Fruit fly (Drosophila melanogaster) whole organism, embryonic: Measurements from ENCODE around the gene isoQC.

Experiments used
- B-H2 ChIP-seq: fragments of 200-800 bp; sonication (Bioruptor generic); optimal IDR thresholded peaks from 2 replicates; lab custom pipeline; 2018; ENCODE audit warnings: missing biosample characterization, mild to moderate bottlenecking, missing genetic modification characterization
- BtbVII ChIP-seq: fragments of 200-800 bp; sonication (Bioruptor generic); optimal IDR thresholded peaks from 3 replicates; lab custom pipeline; 2017; ENCODE audit warnings: missing biosample characterization, mild to moderate bottlenecking, missing genetic modification characterization
- CG10209 ChIP-seq: fragments of 200-800 bp; sonication (Bioruptor generic); optimal IDR thresholded peaks from 3 replicates; lab custom pipeline; 2017; ENCODE audit warnings: missing biosample characterization, mild to moderate bottlenecking, missing genetic modification characterization, missing genetic modification reagents
- CG10543 ChIP-seq: fragments of 200-800 bp; sonication (Bioruptor generic); optimal IDR thresholded peaks from 3 replicates; lab custom pipeline; 2017; ENCODE audit warnings: missing biosample characterization, mild to moderate bottlenecking, missing genetic modification characterization, moderate library complexity
- CG12071 ChIP-seq: fragments of 200-800 bp; sonication (Bioruptor generic); optimal IDR thresholded peaks from 3 replicates; lab custom pipeline; 2018; ENCODE audit warnings: missing biosample characterization, mild to moderate bottlenecking, missing genetic modification characterization
- CG12299 ChIP-seq: fragments of 200-800 bp; sonication (Bioruptor generic); optimal IDR thresholded peaks from 2 replicates; lab custom pipeline; 2018; ENCODE audit warnings: missing biosample characterization, mild to moderate bottlenecking, missing genetic modification characterization
- CG12659 ChIP-seq: fragments of 200-800 bp; sonication (Bioruptor generic); optimal IDR thresholded peaks from 3 replicates; lab custom pipeline; 2017; ENCODE audit warnings: mild to moderate bottlenecking, missing biosample characterization, missing genetic modification reagents, missing genetic modification characterization
- CG12769 ChIP-seq: fragments of 200-800 bp; sonication (Bioruptor generic); optimal IDR thresholded peaks from 2 replicates; lab custom pipeline; 2019; ENCODE audit warnings: missing biosample characterization, mild to moderate bottlenecking, missing genetic modification characterization, moderate library complexity
- CG13424 ChIP-seq: fragments of 200-800 bp; sonication (Bioruptor generic); optimal IDR thresholded peaks from 2 replicates; lab custom pipeline; 2019; ENCODE audit warnings: missing biosample characterization, mild to moderate bottlenecking, missing genetic modification characterization, moderate library complexity
- CG13894 ChIP-seq: fragments of 200-800 bp; sonication (Bioruptor generic); optimal IDR thresholded peaks from 3 replicates; lab custom pipeline; 2018; ENCODE audit warnings: missing biosample characterization, mild to moderate bottlenecking, missing genetic modification characterization, moderate library complexity
- CG15073 ChIP-seq: fragments of 200-800 bp; sonication (Bioruptor generic); optimal IDR thresholded peaks from 2 replicates; lab custom pipeline; 2016; ENCODE audit warnings: missing biosample characterization, missing genetic modification characterization
- CG1792 ChIP-seq: fragments of 200-800 bp; sonication (Bioruptor generic); optimal IDR thresholded peaks from 2 replicates; lab custom pipeline; 2016; ENCODE audit warnings: missing biosample characterization, missing genetic modification characterization
- CG31365 ChIP-seq: fragments of 200-800 bp; sonication (Bioruptor generic); optimal IDR thresholded peaks from 2 replicates; lab custom pipeline; 2018; ENCODE audit warnings: missing biosample characterization, mild to moderate bottlenecking, missing genetic modification characterization
- CG31388 ChIP-seq: fragments of 200-800 bp; sonication (Bioruptor generic); optimal IDR thresholded peaks from 2 replicates; lab custom pipeline; 2016; ENCODE audit warnings: missing biosample characterization, missing genetic modification characterization
- CG33557 ChIP-seq: fragments of 200-800 bp; sonication (Bioruptor generic); optimal IDR thresholded peaks from 2 replicates; lab custom pipeline; 2019; ENCODE audit warnings: missing biosample characterization, mild to moderate bottlenecking, missing genetic modification characterization, moderate library complexity
- CG4328 ChIP-seq: fragments of 200-800 bp; sonication (Bioruptor generic); optimal IDR thresholded peaks from 3 replicates; lab custom pipeline; 2017; ENCODE audit warnings: missing biosample characterization, missing genetic modification reagents, missing genetic modification characterization
- CG4404 ChIP-seq: fragments of 200-800 bp; sonication (Bioruptor generic); IDR thresholded peaks from 2 replicates; pipeline ENCODE4 v1.3.6; 2022; ENCODE audit warnings: missing biosample characterization, missing genetic modification characterization
- CG4707 ChIP-seq: fragments of 200-800 bp; sonication (Bioruptor generic); optimal IDR thresholded peaks from 2 replicates; lab custom pipeline; 2018; ENCODE audit warnings: missing biosample characterization, mild to moderate bottlenecking, missing genetic modification characterization, moderate library complexity
- CG5953 ChIP-seq: fragments of 200-800 bp; sonication (Bioruptor generic); IDR thresholded peaks from 2 replicates; pipeline ENCODE4 v1.3.6; 2022; ENCODE audit warnings: missing biosample characterization, missing genetic modification characterization
- CG7987 ChIP-seq: fragments of 200-800 bp; sonication (Bioruptor generic); optimal IDR thresholded peaks from 2 replicates; lab custom pipeline; 2018; ENCODE audit warnings: missing biosample characterization, mild to moderate bottlenecking, missing genetic modification characterization, moderate library complexity
- CG8290 ChIP-seq, 3 experiments: fragments of 200-800 bp; sonication (Bioruptor generic); optimal IDR thresholded peaks; 2 replicates each; lab custom pipeline; 2016 to 2019; ENCODE audit warnings: missing biosample characterization in 3 of 3, missing genetic modification characterization in 3 of 3, mild to moderate bottlenecking in 2 of 3, moderate library complexity in 1 of 3
- Camta ChIP-seq: fragments of 200-800 bp; sonication (Bioruptor generic); optimal IDR thresholded peaks from 2 replicates; lab custom pipeline; 2016; ENCODE audit warnings: missing biosample characterization, missing genetic modification characterization
- D ChIP-seq, 2 experiments: fragments of 200-800 bp in 1 of 2; fragments of >200 bp in 1 of 2; sonication (Bioruptor generic) in 1 of 2; optimal IDR thresholded peaks; 2 replicates in 1 of 2; 3 replicates in 1 of 2; lab custom pipeline; 2017; ENCODE audit warnings: mild to moderate bottlenecking in 1 of 2, missing biosample characterization in 1 of 2, missing genetic modification characterization in 1 of 2, missing genetic modification reagents in 1 of 2
- ERR ChIP-seq: fragments of 200-800 bp; sonication (Bioruptor generic); optimal IDR thresholded peaks from 2 replicates; lab custom pipeline; 2016; ENCODE audit warnings: missing biosample characterization, missing genetic modification characterization
- Fer2 ChIP-seq: fragments of 200-800 bp; sonication (Bioruptor generic); optimal IDR thresholded peaks from 2 replicates; lab custom pipeline; 2018; ENCODE audit warnings: missing biosample characterization, mild to moderate bottlenecking, missing genetic modification characterization, moderate library complexity
- Hmr ChIP-seq: fragments of 200-800 bp; sonication (Bioruptor generic); optimal IDR thresholded peaks from 3 replicates; lab custom pipeline; 2017; ENCODE audit warnings: mild to moderate bottlenecking, missing biosample characterization, missing genetic modification reagents, missing genetic modification characterization
- Hr3 ChIP-seq: fragments of 200-800 bp; sonication (Bioruptor generic); optimal IDR thresholded peaks from 3 replicates; lab custom pipeline; 2016; ENCODE audit warnings: missing biosample characterization, missing genetic modification characterization
- Meics ChIP-seq: fragments of 200-800 bp; sonication (Bioruptor generic); optimal IDR thresholded peaks from 2 replicates; lab custom pipeline; 2017; ENCODE audit warnings: missing biosample characterization, mild to moderate bottlenecking, missing genetic modification characterization
- PHDP ChIP-seq: fragments of 200-800 bp; sonication (Bioruptor generic); optimal IDR thresholded peaks from 3 replicates; lab custom pipeline; 2018; ENCODE audit warnings: missing biosample characterization, mild to moderate bottlenecking, missing genetic modification characterization, moderate library complexity
- Stat92E ChIP-seq, 3 experiments: fragments of >200 bp in 2 of 3; fragments of 200-800 bp in 1 of 3; sonication (Bioruptor generic) in 1 of 3; optimal IDR thresholded peaks; 2 replicates each; lab custom pipeline; 2017 to 2019; ENCODE audit warnings: missing biosample characterization in 3 of 3, missing genetic modification characterization in 3 of 3, mild to moderate bottlenecking in 1 of 3, moderate library complexity in 1 of 3
- ab ChIP-seq: fragments of 200-800 bp; sonication (Bioruptor generic); optimal IDR thresholded peaks from 2 replicates; lab custom pipeline; 2016; ENCODE audit warnings: missing biosample characterization, missing genetic modification characterization
- abd-A ChIP-seq: fragments of 200-800 bp; sonication (Bioruptor generic); optimal IDR thresholded peaks from 3 replicates; lab custom pipeline; 2019; ENCODE audit warnings: missing biosample characterization, mild to moderate bottlenecking, missing genetic modification characterization, moderate library complexity
- ac ChIP-seq: fragments of 200-800 bp; sonication (Bioruptor generic); optimal IDR thresholded peaks from 3 replicates; lab custom pipeline; 2017; ENCODE audit warnings: missing biosample characterization, mild to moderate bottlenecking, missing genetic modification characterization
- ato ChIP-seq: fragments of 200-800 bp; sonication (Bioruptor generic); IDR thresholded peaks from 2 replicates; pipeline ENCODE4 v1.3.6; 2022; ENCODE audit warnings: missing biosample characterization, missing genetic modification characterization; ENCODE audit not compliant: partially characterized antibody
- croc ChIP-seq: fragments of 200-800 bp; sonication (Bioruptor generic); conservative IDR thresholded peaks from 3 replicates; pipeline ENCODE4 v1.3.6; 2022; ENCODE audit warnings: missing biosample characterization, missing genetic modification characterization
- dysf ChIP-seq: fragments of 200-800 bp; sonication (Bioruptor generic); IDR thresholded peaks from 3 replicates; pipeline ENCODE4 v1.3.6; 2022; ENCODE audit warnings: missing biosample characterization, missing genetic modification characterization
- fd3F ChIP-seq: fragments of 200-800 bp; sonication (Bioruptor generic); optimal IDR thresholded peaks from 2 replicates; lab custom pipeline; 2018; ENCODE audit warnings: missing biosample characterization, mild to moderate bottlenecking, missing genetic modification characterization, moderate library complexity
- gem ChIP-seq: fragments of 200-800 bp; sonication (Bioruptor generic); optimal IDR thresholded peaks from 2 replicates; lab custom pipeline; 2019; ENCODE audit warnings: missing biosample characterization, mild to moderate bottlenecking, missing genetic modification characterization, moderate library complexity
- her ChIP-seq: fragments of 200-800 bp; sonication (Bioruptor generic); optimal IDR thresholded peaks from 2 replicates; lab custom pipeline; 2016; ENCODE audit warnings: missing biosample characterization, missing genetic modification characterization
- insv ChIP-seq, 2 experiments: fragments of 200-800 bp; sonication (Bioruptor generic); optimal IDR thresholded peaks; 3 replicates each; lab custom pipeline; 2016 to 2018; ENCODE audit warnings: missing biosample characterization in 2 of 2, missing genetic modification characterization in 2 of 2
- jumu ChIP-seq: fragments of 200-800 bp; sonication (Bioruptor generic); optimal IDR thresholded peaks from 3 replicates; lab custom pipeline; 2016; ENCODE audit warnings: missing biosample characterization, missing genetic modification characterization
- lab ChIP-seq: fragments of 200-800 bp; sonication (Bioruptor generic); optimal IDR thresholded peaks from 3 replicates; lab custom pipeline; 2017; ENCODE audit warnings: missing biosample characterization, missing genetic modification characterization, mild to moderate bottlenecking, moderate library complexity, missing genetic modification reagents
- schlank ChIP-seq: fragments of 200-800 bp; sonication (Bioruptor generic); optimal IDR thresholded peaks from 2 replicates; lab custom pipeline; 2018; ENCODE audit warnings: missing biosample characterization, mild to moderate bottlenecking, missing genetic modification characterization
- sqz ChIP-seq: fragments of 200-800 bp; sonication (Bioruptor generic); optimal IDR thresholded peaks from 3 replicates; lab custom pipeline; 2018; ENCODE audit warnings: missing biosample characterization, mild to moderate bottlenecking, missing genetic modification characterization
- stc ChIP-seq: fragments of 200-800 bp; sonication (Bioruptor generic); IDR thresholded peaks from 2 replicates; pipeline ENCODE4 v1.3.6; 2022; ENCODE audit warnings: missing biosample characterization, missing genetic modification characterization
- tup ChIP-seq: fragments of 200-800 bp; sonication (Bioruptor generic); optimal IDR thresholded peaks from 2 replicates; lab custom pipeline; 2016; ENCODE audit warnings: missing biosample characterization, mild to moderate bottlenecking, missing genetic modification characterization, moderate library complexity
- vvl ChIP-seq: fragments of 200-800 bp; sonication (Bioruptor generic); IDR thresholded peaks from 2 replicates; pipeline ENCODE4 v1.3.6; 2022; ENCODE audit warnings: missing biosample characterization, missing genetic modification characterization
- wdn ChIP-seq: fragments of 200-800 bp; sonication (Bioruptor generic); IDR thresholded peaks from 2 replicates; pipeline ENCODE4 v1.3.6; 2022; ENCODE audit warnings: missing biosample characterization, missing genetic modification characterization
- wek ChIP-seq: fragments of 200-800 bp; sonication (Bioruptor generic); optimal IDR thresholded peaks from 3 replicates; lab custom pipeline; 2018; ENCODE audit warnings: missing biosample characterization, mild to moderate bottlenecking, missing genetic modification characterization, moderate library complexity

isoQC gene

dm6 chr3L:20447957-20448356 is 26.3 kb upstream of the isoQC start (continued):
- TF ChIP-seq D (optimal IDR thresholded peaks at IDR 0.05; lab: Kevin White, UChicago) (no peak), D (GFP tag; optimal IDR thresholded peaks at IDR 0.05; lab: Kevin White, UChicago) (no peak), CG7987 (peak; percentile 82), abd-A (no peak), lab (GFP tag; lab: Kevin White, UChicago) (peak; percentile 84), her (GFP tag; lab: Kevin White, UChicago) (no peak), CG4707 (peak; percentile 7), dysf (GFP tag; lab: Robert Waterston, UW) (no peak; the same call in 2 of the 3 replicates), CG4328 (GFP tag; lab: Kevin White, UChicago) (peak; percentile 6), CG12299 (peak; percentile 49), wek (GFP tag; lab: Kevin White, UChicago) (peak; percentile 51), tup (GFP tag; lab: Kevin White, UChicago) (no peak), CG5953 (no peak), B-H2 (GFP tag; lab: Kevin White, UChicago) (peak; percentile 30), BtbVII (peak; percentile 82), CG15073 (GFP tag; lab: Kevin White, UChicago) (no peak), PHDP (peak; percentile 69), schlank (tag; lab: Kevin White, UChicago) (peak; percentile 63), croc (GFP tag; lab: Robert Waterston, UW) (no peak), Stat92E (GFP tag; optimal IDR thresholded peaks at IDR 0.05; lab: Kevin White, UChicago) (peak in 1 of 3 experiments; percentile 38), stc (no peak), ac (GFP tag; lab: Kevin White, UChicago) (peak; percentile 50), ato (no peak), fd3F (GFP tag; lab: Kevin White, UChicago) (peak; percentile 61), Fer2 (peak; percentile 28), CG12769 (tag; lab: Kevin White, UChicago) (no peak), CG10209 (GFP tag; lab: Kevin White, UChicago) (peak; percentile 39), CG1792 (GFP tag; lab: Kevin White, UChicago) (no peak), CG8290 (GFP tag; optimal IDR thresholded peaks at IDR 0.05; lab: Kevin White, UChicago) (no peak), CG8290 (tag; optimal IDR thresholded peaks at IDR 0.05; lab: Kevin White, UChicago) (peak in 1 of 2 experiments; percentile 72), Hmr (GFP tag; lab: Kevin White, UChicago) (peak; percentile 69), gem (tag; lab: Kevin White, UChicago) (peak; percentile 27), Meics (peak; percentile 48), insv (GFP tag; optimal IDR thresholded peaks at IDR 0.05; lab: Kevin White, UChicago) (peak in 1 of 2 experiments; percentile 10), wdn (GFP tag; lab: Robert Waterston, UW) (no peak), CG12071 (GFP tag; lab: Kevin White, UChicago) (peak; percentile 67), vvl (GFP tag; lab: Robert Waterston, UW) (no peak), CG10543 (GFP tag; lab: Kevin White, UChicago) (peak; percentile 49), CG31365 (tag; lab: Kevin White, UChicago) (peak; percentile 36), sqz (GFP tag; lab: Kevin White, UChicago) (no peak), Hr3 (GFP tag; lab: Kevin White, UChicago) (no peak), ERR (no peak), ab (GFP tag; lab: Kevin White, UChicago) (no peak), CG4404 (no peak), CG12659 (GFP tag; lab: Kevin White, UChicago) (peak; percentile 23), jumu (GFP tag; lab: Kevin White, UChicago) (no peak), CG31388 (no peak), CG33557 (GFP tag; lab: Kevin White, UChicago) (peak; percentile 55), CG13424 (tag; lab: Kevin White, UChicago) (peak; percentile 27), CG13894 (tag; lab: Kevin White, UChicago) (no peak), Camta (GFP tag; lab: Kevin White, UChicago) (no peak)
